Fruit fly (Drosophila melanogaster) whole organism, prepupa: ENCODE data around the gene CG42394.
A peak's percentile ranks its signal among the peaks of the same experiment; 100 is the strongest.

Source experiments
- Blimp-1 ChIP-seq: fragments of 200-800 bp; sonication (Bioruptor generic); optimal IDR thresholded peaks from 3 replicates; lab custom pipeline; 2017; ENCODE audit warnings: missing biosample characterization, missing genetic modification characterization, mild to moderate bottlenecking, moderate library complexity, missing genetic modification reagents
- CG10669 ChIP-seq: fragments of 200-800 bp; sonication (Bioruptor generic); optimal IDR thresholded peaks from 3 replicates; lab custom pipeline; 2018; ENCODE audit warnings: missing biosample characterization, mild to moderate bottlenecking, missing genetic modification characterization, moderate library complexity
- CG11294 ChIP-seq: fragments of 200-800 bp; sonication (Bioruptor generic); IDR thresholded peaks from 2 replicates; pipeline ENCODE4 v1.3.6; 2022; ENCODE audit warnings: missing biosample characterization, missing genetic modification characterization
- CG11902 ChIP-seq: fragments of 200-800 bp; sonication (Bioruptor generic); optimal IDR thresholded peaks from 3 replicates; lab custom pipeline; 2016; ENCODE audit warnings: missing biosample characterization, missing genetic modification characterization
- CG1621 ChIP-seq: fragments of 200-800 bp; sonication (Bioruptor generic); optimal IDR thresholded peaks from 3 replicates; lab custom pipeline; 2018; ENCODE audit warnings: missing biosample characterization, mild to moderate bottlenecking, missing genetic modification characterization
- CG16779 ChIP-seq: fragments of 200-800 bp; sonication (Bioruptor generic); optimal IDR thresholded peaks from 3 replicates; lab custom pipeline; 2017; ENCODE audit warnings: missing biosample characterization, mild to moderate bottlenecking, missing genetic modification characterization
- CG3032 ChIP-seq: fragments of 200-800 bp; optimal IDR thresholded peaks from 2 replicates; lab custom pipeline; 2019; ENCODE audit warnings: missing biosample characterization, mild to moderate bottlenecking, missing genetic modification characterization, moderate library complexity
- CG31627 ChIP-seq: fragments of 200-800 bp; sonication (Bioruptor generic); optimal IDR thresholded peaks from 3 replicates; lab custom pipeline; 2016; ENCODE audit warnings: missing biosample characterization, missing genetic modification characterization
- CG32006 ChIP-seq: fragments of 200-800 bp; sonication (Bioruptor generic); optimal IDR thresholded peaks from 3 replicates; lab custom pipeline; 2017; ENCODE audit warnings: missing biosample characterization, mild to moderate bottlenecking, missing genetic modification characterization
- CG34406 ChIP-seq: fragments of 200-800 bp; sonication (Bioruptor generic); optimal IDR thresholded peaks from 3 replicates; lab custom pipeline; 2016; ENCODE audit warnings: missing biosample characterization, missing genetic modification characterization
- CG3919 ChIP-seq: fragments of 200-800 bp; sonication (Bioruptor generic); optimal IDR thresholded peaks from 3 replicates; lab custom pipeline; 2016; ENCODE audit warnings: missing biosample characterization, missing genetic modification characterization
- CG4318 ChIP-seq: fragments of 200-800 bp; sonication (Bioruptor generic); optimal IDR thresholded peaks from 3 replicates; lab custom pipeline; 2017; ENCODE audit warnings: missing biosample characterization, mild to moderate bottlenecking, missing genetic modification characterization
- CG6163 ChIP-seq: fragments of 200-800 bp; sonication (Bioruptor generic); IDR thresholded peaks from 3 replicates; pipeline ENCODE4 v1.3.6; 2022; ENCODE audit warnings: missing biosample characterization, missing genetic modification characterization
- CG6792 ChIP-seq: fragments of 200-800 bp; sonication (Bioruptor generic); optimal IDR thresholded peaks from 3 replicates; lab custom pipeline; 2016; ENCODE audit warnings: missing biosample characterization, missing genetic modification characterization
- CG6808 ChIP-seq: fragments of 200-800 bp; sonication (Bioruptor generic); optimal IDR thresholded peaks from 3 replicates; lab custom pipeline; 2017; ENCODE audit warnings: missing biosample characterization, missing genetic modification characterization, mild to moderate bottlenecking, moderate library complexity, missing genetic modification reagents
- CG6854 ChIP-seq: fragments of 200-800 bp; sonication (Bioruptor generic); optimal IDR thresholded peaks from 2 replicates; lab custom pipeline; 2017; ENCODE audit warnings: missing biosample characterization, mild to moderate bottlenecking, missing genetic modification characterization
- CG7368 ChIP-seq: fragments of 200-800 bp; sonication (Bioruptor generic); optimal IDR thresholded peaks from 3 replicates; lab custom pipeline; 2016; ENCODE audit warnings: missing biosample characterization, missing genetic modification characterization
- CG8119 ChIP-seq: fragments of 200-800 bp; sonication (Bioruptor generic); IDR thresholded peaks from 3 replicates; pipeline ENCODE4 v1.3.6; 2022; ENCODE audit warnings: missing biosample characterization, missing genetic modification characterization
- CG8319 ChIP-seq: fragments of 200-800 bp; sonication (Bioruptor generic); optimal IDR thresholded peaks from 3 replicates; lab custom pipeline; 2016; ENCODE audit warnings: missing biosample characterization, missing genetic modification characterization
- Eip75B ChIP-seq: fragments of 200-800 bp; sonication (Bioruptor generic); optimal IDR thresholded peaks from 3 replicates; lab custom pipeline; 2016; ENCODE audit warnings: missing biosample characterization, missing genetic modification characterization
- Eip78C ChIP-seq: fragments of 200-800 bp; sonication (Bioruptor generic); peaks from one replicate; lab custom pipeline; 2016; ENCODE audit warnings: missing biosample characterization, missing genetic modification characterization
- Eip93F ChIP-seq: fragments of 200-800 bp; sonication (Bioruptor generic); optimal IDR thresholded peaks from 2 replicates; lab custom pipeline; 2016; ENCODE audit warnings: missing biosample characterization, mild to moderate bottlenecking, missing genetic modification characterization
- Ets21C ChIP-seq: fragments of 200-800 bp; sonication (Bioruptor generic); optimal IDR thresholded peaks from 3 replicates; lab custom pipeline; 2016; ENCODE audit warnings: missing biosample characterization, missing genetic modification characterization
- Ets96B ChIP-seq: fragments of 200-800 bp; optimal IDR thresholded peaks from 2 replicates; lab custom pipeline; 2019; ENCODE audit warnings: missing biosample characterization, mild to moderate bottlenecking, missing genetic modification characterization, moderate library complexity
- Hr38 ChIP-seq: sonication (Bioruptor generic); optimal IDR thresholded peaks from 2 replicates; lab custom pipeline; 2016; ENCODE audit warnings: missing biosample characterization, missing genetic modification characterization
- Hr39 ChIP-seq: fragments of 200-800 bp; sonication (Bioruptor generic); optimal IDR thresholded peaks from 2 replicates; lab custom pipeline; 2016; ENCODE audit warnings: missing biosample characterization, missing genetic modification characterization
- Hr4 ChIP-seq: fragments of 200-800 bp; sonication (Bioruptor generic); optimal IDR thresholded peaks from 3 replicates; lab custom pipeline; 2016; ENCODE audit warnings: missing biosample characterization, missing genetic modification characterization
- Lpt ChIP-seq: fragments of 200-800 bp; sonication (Bioruptor generic); optimal IDR thresholded peaks from 3 replicates; lab custom pipeline; 2016; ENCODE audit warnings: missing biosample characterization, missing genetic modification characterization
- Met ChIP-seq: fragments of 200-800 bp; sonication (Bioruptor generic); optimal IDR thresholded peaks from 3 replicates; lab custom pipeline; 2016; ENCODE audit warnings: missing biosample characterization, missing genetic modification characterization
- Smox ChIP-seq: fragments of 200-800 bp; sonication (Bioruptor generic); optimal IDR thresholded peaks from 3 replicates; lab custom pipeline; 2016; ENCODE audit warnings: missing biosample characterization, missing genetic modification characterization
- Sox15 ChIP-seq: fragments of 200-800 bp; sonication (Bioruptor generic); optimal IDR thresholded peaks from 3 replicates; lab custom pipeline; 2016; ENCODE audit warnings: missing biosample characterization, missing genetic modification characterization
- achi ChIP-seq: fragments of 200-800 bp; sonication (Bioruptor generic); optimal IDR thresholded peaks from 3 replicates; lab custom pipeline; 2016; ENCODE audit warnings: missing biosample characterization, missing genetic modification characterization
- cyc ChIP-seq: fragments of 200-800 bp; sonication (Bioruptor generic); optimal IDR thresholded peaks from 3 replicates; lab custom pipeline; 2016; ENCODE audit warnings: missing biosample characterization, missing genetic modification characterization
- dac ChIP-seq: fragments of 200-800 bp; sonication (Bioruptor generic); optimal IDR thresholded peaks from 2 replicates; lab custom pipeline; 2017; ENCODE audit warnings: missing biosample characterization, mild to moderate bottlenecking, missing genetic modification characterization
- dsx ChIP-seq: fragments of 200-800 bp; optimal IDR thresholded peaks from 3 replicates; lab custom pipeline; 2019; ENCODE audit warnings: missing biosample characterization, mild to moderate bottlenecking, missing genetic modification characterization, moderate library complexity; ENCODE audit not compliant: poor library complexity, severe bottlenecking
- esn ChIP-seq: fragments of 200-800 bp; sonication (Bioruptor generic); optimal IDR thresholded peaks from 2 replicates; lab custom pipeline; 2016; ENCODE audit warnings: missing biosample characterization, mild to moderate bottlenecking, missing genetic modification characterization, moderate library complexity
- fd59A ChIP-seq: fragments of 200-800 bp; sonication (Bioruptor generic); optimal IDR thresholded peaks from 2 replicates; lab custom pipeline; 2017; ENCODE audit warnings: missing biosample characterization, mild to moderate bottlenecking, missing genetic modification characterization, missing genetic modification reagents
- fd85E ChIP-seq: fragments of 200-800 bp; sonication (Bioruptor generic); optimal IDR thresholded peaks from 3 replicates; lab custom pipeline; 2016; ENCODE audit warnings: missing biosample characterization, missing genetic modification characterization
- lz ChIP-seq: fragments of 200-800 bp; sonication (Bioruptor generic); optimal IDR thresholded peaks from 3 replicates; lab custom pipeline; 2016; ENCODE audit warnings: missing biosample characterization, missing genetic modification characterization
- net ChIP-seq: fragments of 200-800 bp; sonication (Bioruptor generic); optimal IDR thresholded peaks from 3 replicates; lab custom pipeline; 2016; ENCODE audit warnings: missing biosample characterization, missing genetic modification characterization
- spab ChIP-seq: fragments of 200-800 bp; sonication (Bioruptor generic); optimal IDR thresholded peaks from 2 replicates; lab custom pipeline; 2017; ENCODE audit warnings: missing biosample characterization, mild to moderate bottlenecking, missing genetic modification characterization, missing genetic modification reagents
- ss ChIP-seq, 2 experiments: fragments of 200-800 bp; sonication (Bioruptor generic); optimal IDR thresholded peaks; 2 replicates in 1 of 2; 3 replicates in 1 of 2; lab custom pipeline; 2017 to 2018; ENCODE audit warnings: mild to moderate bottlenecking in 2 of 2, missing biosample characterization in 2 of 2, missing genetic modification characterization in 2 of 2, moderate library complexity in 1 of 2
- svp ChIP-seq: fragments of 200-800 bp; sonication (Bioruptor generic); peaks from one replicate; lab custom pipeline; 2016; ENCODE audit warnings: missing biosample characterization, missing genetic modification characterization
- topi ChIP-seq: fragments of 200-800 bp; sonication (Bioruptor generic); optimal IDR thresholded peaks from 3 replicates; lab custom pipeline; 2016; ENCODE audit warnings: missing biosample characterization, missing genetic modification characterization

CG42394 gene

DNA sequence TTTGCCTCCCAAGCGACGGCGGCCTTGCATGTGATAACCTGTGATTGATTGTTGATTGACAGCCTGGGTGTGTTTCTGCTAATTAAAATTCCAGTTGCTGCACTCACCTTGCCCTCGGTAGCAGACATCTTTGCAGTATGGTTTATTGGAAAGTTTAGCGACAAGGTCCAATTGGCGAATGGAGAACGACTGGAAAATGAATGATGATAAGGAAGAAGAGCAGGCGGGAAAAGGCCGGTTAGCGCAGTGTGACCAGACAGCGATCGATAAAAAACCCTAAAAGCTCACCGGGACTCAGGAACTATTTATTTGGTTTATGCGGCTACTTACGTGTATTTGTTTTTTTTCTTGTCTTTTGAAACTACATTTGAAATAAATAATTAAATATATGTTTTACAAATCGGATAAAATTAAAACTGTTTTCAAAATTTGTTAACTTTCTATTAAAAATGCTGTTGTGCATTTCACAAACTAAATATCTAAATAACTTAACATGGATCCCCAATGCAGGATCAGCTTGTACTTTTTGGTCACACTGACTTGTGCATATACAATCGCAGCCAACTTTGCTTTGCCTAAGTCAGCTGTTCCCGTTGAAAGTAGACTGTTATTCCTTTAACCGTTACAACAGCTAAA lies 22.6 kb downstream of the CG42394 start, which contains the start of gene Fdh (continued):
- TF ChIP-seq esn (GFP tag; lab: Kevin White, UChicago) (peak; percentile 70), Sox15 (GFP tag; lab: Kevin White, UChicago) (no peak), Ets96B (tag; lab: Kevin White, UChicago) (peak; percentile 36), CG10669 (GFP tag; lab: Kevin White, UChicago) (peak; percentile 45), CG6792 (GFP tag; lab: Kevin White, UChicago) (peak; percentile 46), CG8119 (GFP tag; lab: Robert Waterston, UW) (peak; percentile 43; the same call in 2 of the 3 replicates), net (no peak), CG34406 (GFP tag; lab: Kevin White, UChicago) (peak; percentile 54), Lpt (peak; percentile 44), CG3032 (peak; percentile 54), CG11902 (GFP tag; lab: Kevin White, UChicago) (no peak), CG32006 (GFP tag; lab: Kevin White, UChicago) (peak; percentile 55), CG8319 (GFP tag; lab: Kevin White, UChicago) (no peak), topi (peak; percentile 59), Eip78C (GFP tag; lab: Kevin White, UChicago) (peak; percentile 89), CG16779 (tag; lab: Kevin White, UChicago) (peak; percentile 31), CG3919 (GFP tag; lab: Kevin White, UChicago) (peak; percentile 48), Met (no peak), fd85E (GFP tag; lab: Kevin White, UChicago) (no peak), CG11294 (GFP tag; lab: Robert Waterston, UW) (no peak), CG6854 (peak; percentile 58), ss (GFP tag; optimal IDR thresholded peaks at IDR 0.05; lab: Kevin White, UChicago) (peak; percentile 40 to 49)

DNA sequence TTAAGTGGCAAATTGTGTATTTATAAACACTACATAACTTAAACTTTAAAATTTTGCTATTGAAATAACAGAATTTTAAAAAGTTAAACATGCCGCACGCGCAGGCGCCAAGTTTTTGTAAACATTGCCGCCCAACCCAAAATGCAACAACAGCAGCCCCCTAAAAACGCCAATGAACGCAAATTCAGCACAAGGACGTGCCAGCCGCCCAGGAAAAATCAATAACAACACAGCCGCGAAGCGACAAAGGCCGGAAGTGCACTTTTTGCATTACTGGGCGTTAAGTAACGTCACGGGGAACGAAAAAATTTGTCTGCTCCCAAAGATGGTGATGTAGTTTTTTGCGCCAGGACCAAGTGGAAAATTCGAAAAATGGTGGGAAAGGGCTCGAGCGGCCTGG lies 23.2 kb downstream of the CG42394 start, which contains the start of gene CG4596:
TSS of gene CG4596 (plus strand) at position 219 of the 400 bp plus-strand sequence.
- TF ChIP-seq svp (GFP tag; lab: Kevin White, UChicago) (no peak), Ets21C (GFP tag; lab: Kevin White, UChicago) (no peak), cyc (GFP tag; lab: Kevin White, UChicago) (no peak), Blimp-1 (no peak), dac (no peak), fd85E (GFP tag; lab: Kevin White, UChicago) (no peak), dsx (GFP tag; lab: Kevin White, UChicago) (no peak), achi (no peak), Met (no peak), CG7368 (GFP tag; lab: Kevin White, UChicago) (no peak)

DNA sequence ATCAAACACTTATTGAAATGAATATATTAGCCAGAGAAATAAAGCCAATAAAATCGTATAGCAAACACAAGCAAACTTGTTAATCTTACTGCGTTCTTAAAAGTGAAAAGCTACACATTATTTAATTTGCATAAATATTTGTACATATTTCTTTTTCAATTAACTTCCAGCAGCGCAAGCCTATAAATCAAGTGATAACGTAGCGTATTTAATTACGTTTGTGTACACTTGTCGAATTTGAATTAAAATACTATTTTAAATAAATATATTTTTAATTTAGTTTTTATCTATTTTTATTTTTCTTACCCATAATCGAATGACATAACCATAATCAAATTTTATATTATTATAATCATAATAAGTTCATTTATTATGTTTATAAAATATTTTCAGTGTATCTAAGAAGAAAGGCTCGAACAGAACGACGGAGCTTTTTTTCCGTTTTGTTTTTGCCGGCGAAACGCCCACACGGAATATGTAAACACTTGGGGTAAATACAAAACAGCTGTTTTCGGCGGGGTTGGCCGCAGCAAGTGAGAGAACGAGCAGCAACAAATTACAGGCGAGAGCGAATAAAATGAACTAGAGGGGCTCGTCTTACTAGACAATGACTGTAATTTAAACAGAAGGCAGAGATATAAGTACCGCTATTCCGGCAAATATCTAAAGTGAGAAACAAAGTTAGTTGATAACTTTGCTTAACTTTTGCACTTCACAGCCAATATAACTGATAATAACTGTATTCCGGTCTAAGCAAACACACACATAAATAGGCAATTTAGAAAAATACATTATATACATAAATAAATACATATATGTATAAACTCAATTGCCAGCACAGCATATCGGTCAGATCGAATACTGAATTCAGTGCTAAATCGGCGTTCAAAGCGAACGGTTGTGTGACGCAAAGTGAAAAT lies 26.1 kb downstream of the CG42394 start, which contains the start of gene Sodh2:
TSS of gene Sodh2 (plus strand) at position 870 of the 920 bp plus-strand sequence.
- TF ChIP-seq Hr38 (GFP tag; lab: Kevin White, UChicago) (no peak), Met (peak; percentile 22), Eip75B (GFP tag; lab: Kevin White, UChicago) (no peak), CG6808 (GFP tag; lab: Kevin White, UChicago) (peak; percentile 45), Eip78C (GFP tag; lab: Kevin White, UChicago) (peak; percentile 85), lz (GFP tag; lab: Kevin White, UChicago) (peak; percentile 53), CG32006 (GFP tag; lab: Kevin White, UChicago) (peak; percentile 63), CG6163 (GFP tag; lab: Robert Waterston, UW) (peak; percentile 66), CG10669 (GFP tag; lab: Kevin White, UChicago) (peak; percentile 50), svp (GFP tag; lab: Kevin White, UChicago) (peak; percentile 75), Ets21C (GFP tag; lab: Kevin White, UChicago) (peak; percentile 1), CG1621 (no peak), CG4318 (no peak), fd59A (GFP tag; lab: Kevin White, UChicago) (no peak), CG8119 (GFP tag; lab: Robert Waterston, UW) (peak; percentile 76), CG6854 (peak; percentile 78), CG31627 (GFP tag; lab: Kevin White, UChicago) (peak; percentile 7), CG6792 (GFP tag; lab: Kevin White, UChicago) (peak; percentile 53), Hr39 (peak; percentile 5), Hr4 (GFP tag; lab: Kevin White, UChicago) (peak; percentile 72), spab (GFP tag; lab: Kevin White, UChicago) (peak; percentile 35), Smox (peak; percentile 42), CG7368 (GFP tag; lab: Kevin White, UChicago) (peak; percentile 45), Eip93F (peak; percentile 50), esn (GFP tag; lab: Kevin White, UChicago) (peak; percentile 77), Blimp-1 (peak; percentile 48)
